Worm (Caenorhabditis elegans): ENCODE data around the gene cyp-34A8.

DNA sequence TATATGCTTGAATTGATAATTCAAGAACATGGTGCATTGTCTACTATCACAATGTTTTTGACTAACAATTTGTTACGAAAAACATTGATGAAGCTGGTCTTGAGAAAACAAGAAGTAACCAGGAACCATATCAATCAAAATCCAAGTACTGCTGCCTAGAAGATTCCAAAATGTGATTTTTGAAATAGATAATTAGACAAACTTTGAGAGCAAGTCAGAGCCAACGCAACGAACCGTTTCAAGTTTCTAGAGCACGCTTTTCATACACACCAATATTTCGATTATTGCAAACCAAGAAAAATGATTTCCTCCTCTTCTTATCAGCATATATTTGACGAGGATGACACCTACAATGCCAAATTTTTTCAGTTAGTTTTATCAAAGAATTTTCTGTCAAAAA, 49.2 kb upstream of the cyp-34A8 start, which contains the start of gene srw-89:
- TF ChIP-seq nhr-237 (tag; optimal IDR thresholded peaks at IDR 0.05) (no peak), tbx-8 (GFP tag; optimal IDR thresholded peaks at IDR 0.05) (no peak), lin-13 (tag; optimal IDR thresholded peaks at IDR 0.05) (no peak)

Data from whole organism, mixed stage, embryonic.